Fruit fly (Drosophila melanogaster) whole organism, wandering third instar larva: ENCODE measurements around the gene CG46270.
"Not testable (repeated sequence)": the region's sequence is repeated elsewhere in the genome, so short reads cannot be mapped to it uniquely, and the experiment has no call there.

ENCODE experiments used
- Dfd ChIP-seq: fragments of >200 bp; optimal IDR thresholded peaks from 2 replicates; lab custom pipeline; 2017; ENCODE audit warnings: missing biosample characterization, missing genetic modification characterization
- Hr83 ChIP-seq: fragments of 200-300 bp; sonication (Bioruptor generic); optimal IDR thresholded peaks from 2 replicates; lab custom pipeline; 2016; ENCODE audit warnings: missing biosample characterization, mild to moderate bottlenecking, missing genetic modification characterization, moderate library complexity; ENCODE audit not compliant: poor library complexity, severe bottlenecking
- OdsH ChIP-seq: fragments of 200-800 bp; sonication (Bioruptor generic); optimal IDR thresholded peaks from 2 replicates; lab custom pipeline; 2016; ENCODE audit warnings: missing biosample characterization, mild to moderate bottlenecking, missing genetic modification characterization
- Sp1 ChIP-seq: fragments of 200-800 bp; sonication (Bioruptor generic); optimal IDR thresholded peaks from 3 replicates; lab custom pipeline; 2019; ENCODE audit warnings: missing biosample characterization, mild to moderate bottlenecking, missing genetic modification characterization, moderate library complexity
- br ChIP-seq: fragments of 200-800 bp; sonication (Bioruptor generic); optimal IDR thresholded peaks from 2 replicates; lab custom pipeline; 2016; ENCODE audit warnings: missing biosample characterization, missing genetic modification characterization
- brk ChIP-seq: fragments of 200-800 bp; sonication (Bioruptor generic); optimal IDR thresholded peaks from 2 replicates; lab custom pipeline; 2016; ENCODE audit warnings: missing biosample characterization, mild to moderate bottlenecking, missing genetic modification characterization
- dl ChIP-seq, 2 experiments: fragments of 175-275, 200-275 bp in 1 of 2; fragments of 200-275 bp in 1 of 2; sonication (Bioruptor generic); optimal IDR thresholded peaks; lab custom pipeline; 2018; ENCODE audit warnings: mild to moderate bottlenecking in 2 of 2, missing biosample characterization in 2 of 2, missing genetic modification characterization in 2 of 2, moderate library complexity in 2 of 2; ENCODE audit not compliant: partially characterized antibody in 2 of 2, insufficient read depth in 1 of 2
- dsf ChIP-seq: sonication (Bioruptor generic); optimal IDR thresholded peaks from 2 replicates; lab custom pipeline; 2016; ENCODE audit warnings: missing biosample characterization, missing genetic modification characterization, borderline replicate concordance
- pan ChIP-seq: fragments of >200 bp; optimal IDR thresholded peaks from 2 replicates; lab custom pipeline; 2017
- psq ChIP-seq: fragments of 200-800 bp; sonication (Bioruptor generic); optimal IDR thresholded peaks from 3 replicates; lab custom pipeline; 2017; ENCODE audit warnings: missing biosample characterization, mild to moderate bottlenecking, missing genetic modification characterization, moderate library complexity
- tai ChIP-seq: sonication (Bioruptor generic); optimal IDR thresholded peaks from 2 replicates; lab custom pipeline; 2016; ENCODE audit warnings: missing biosample characterization, missing genetic modification characterization

DNA sequence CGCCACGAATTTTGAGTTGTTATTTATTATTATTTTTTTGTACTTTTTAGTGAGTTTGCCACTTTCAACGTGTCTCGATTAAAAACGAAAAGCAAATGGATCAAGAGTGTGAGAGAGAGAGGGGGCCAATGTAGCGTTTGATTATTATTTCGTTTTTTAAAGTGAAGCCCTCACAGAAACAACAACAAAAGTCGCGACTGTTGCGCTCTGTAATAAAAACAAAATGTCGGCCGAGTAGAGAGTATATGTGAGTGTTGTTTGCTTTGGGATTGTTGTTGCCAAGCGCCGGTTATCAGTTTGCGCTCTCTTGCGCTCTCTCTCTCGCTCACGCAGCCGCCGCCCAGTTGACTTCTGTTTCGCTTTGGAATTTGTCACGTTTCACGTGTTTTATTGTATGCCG is 41.3 kb downstream of the CG46270 start:
- not testable (repeated sequence) for TF ChIP-seq brk; psq (GFP tag; lab: Kevin White, UChicago); br (GFP tag; lab: Kevin White, UChicago); dl (GFP tag; optimal IDR thresholded peaks at IDR 0.05; lab: Kevin White, UChicago; ENCODE audit: insufficient read depth in 1 of 2, partially characterized antibody in 2 of 2); OdsH (GFP tag; lab: Kevin White, UChicago); Dfd (GFP tag; lab: Kevin White, UChicago); dsf (GFP tag; lab: Kevin White, UChicago); Hr83 (GFP tag; lab: Kevin White, UChicago); pan (lab: Kevin White, UChicago); Sp1 (GFP tag; lab: Kevin White, UChicago); tai
